Worm (Caenorhabditis elegans) whole organism, mixed stage, embryonic: ENCODE results near the gene srab-23.

ENCODE experiments used
- elt-1 ChIP-seq: sonication (generic microtip); optimal IDR thresholded peaks from 2 replicates; lab custom pipeline; 2017; ENCODE audit warnings: missing genetic modification characterization, mild to moderate bottlenecking, missing compliant biosample characterization, antibody characterized with exemption, moderate library complexity, borderline replicate concordance; ENCODE audit not compliant: insufficient read depth
- lin-13 ChIP-seq: fragments of 150-350 bp; optimal IDR thresholded peaks from 2 replicates; lab custom pipeline; 2014; ENCODE audit warnings: missing biosample characterization, missing genetic modification characterization
- mep-1 ChIP-seq: fragments of 150-350 bp; optimal IDR thresholded peaks from 2 replicates; lab custom pipeline; 2017; ENCODE audit warnings: missing biosample characterization, missing genetic modification reagents, missing genetic modification characterization, inconsistent platforms
- nhr-12 ChIP-seq: fragments of 150-350 bp; optimal IDR thresholded peaks from 2 replicates; lab custom pipeline; 2014; ENCODE audit warnings: missing biosample characterization, missing genetic modification characterization
- nhr-2 ChIP-seq: fragments of 150-350 bp; optimal IDR thresholded peaks from 2 replicates; lab custom pipeline; 2014; ENCODE audit warnings: missing biosample characterization, missing genetic modification characterization
- nhr-237 ChIP-seq: fragments of 150-350 bp; optimal IDR thresholded peaks from 2 replicates; lab custom pipeline; 2014; ENCODE audit warnings: missing biosample characterization, missing genetic modification characterization
- nhr-28 ChIP-seq: fragments of 150-350 bp; optimal IDR thresholded peaks from 2 replicates; lab custom pipeline; 2014; ENCODE audit warnings: missing biosample characterization, missing genetic modification characterization
- nhr-76 ChIP-seq: sonication (generic microtip); optimal IDR thresholded peaks from 2 replicates; lab custom pipeline; 2017; ENCODE audit warnings: missing biosample characterization, missing genetic modification characterization
- pha-4 ChIP-seq: fragments of 150-350 bp; optimal IDR thresholded peaks from 2 replicates; lab custom pipeline; 2018; ENCODE audit warnings: missing biosample characterization, missing genetic modification reagents, missing genetic modification characterization
- snpc-4 ChIP-seq: fragments of 150-350 bp; optimal IDR thresholded peaks from 2 replicates; lab custom pipeline; 2014; ENCODE audit warnings: missing biosample characterization, missing genetic modification characterization
- unc-120 ChIP-seq: sonication (generic microtip); optimal IDR thresholded peaks from 2 replicates; lab custom pipeline; 2017; ENCODE audit warnings: missing genetic modification characterization, missing compliant biosample characterization; ENCODE audit not compliant: poor library complexity, severe bottlenecking
- unc-62 ChIP-seq: fragments of 150-350 bp; optimal IDR thresholded peaks from 2 replicates; lab custom pipeline; 2014; ENCODE audit warnings: missing biosample characterization, missing genetic modification reagents, missing genetic modification characterization
- ztf-11 ChIP-seq: fragments of 150-350 bp; optimal IDR thresholded peaks from 2 replicates; lab custom pipeline; 2014; ENCODE audit warnings: missing biosample characterization, missing genetic modification characterization

DNA sequence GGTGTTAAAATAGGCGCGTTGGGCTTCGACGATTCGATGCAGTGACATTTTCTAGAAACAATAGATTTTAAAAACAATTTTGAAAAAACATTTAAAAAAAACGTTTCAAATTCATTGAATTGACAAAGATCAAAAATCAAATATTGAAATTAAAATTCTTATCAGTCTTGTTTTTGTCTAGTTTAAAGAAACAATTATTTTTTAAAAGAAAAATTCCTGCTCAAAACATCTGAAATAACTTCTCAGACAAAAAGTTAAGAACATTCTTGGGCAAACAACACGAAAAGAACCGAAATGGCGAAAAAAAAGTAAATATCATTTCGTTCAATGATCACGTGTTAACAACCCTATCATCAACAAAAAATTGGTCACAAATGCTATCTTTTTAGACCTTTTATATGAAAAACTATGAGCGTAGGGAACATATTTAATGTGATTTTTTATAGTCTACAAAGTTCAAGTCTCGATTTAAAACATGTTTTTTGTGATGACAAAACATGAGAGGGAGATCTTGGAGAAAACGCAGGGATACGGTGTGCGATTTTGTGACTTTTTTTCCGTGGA, 35.8 kb downstream of the srab-23 start, which contains the start of gene alh-5:
- TF ChIP-seq nhr-76 (tag; lab: Kevin White, UChicago) (no peak), nhr-237 (tag; lab: Kevin White, UChicago) (no peak), mep-1 (no peak), nhr-28 (tag; lab: Kevin White, UChicago) (no peak), elt-1 (tag; lab: Kevin White, UChicago) (no peak), nhr-12 (tag; lab: Kevin White, UChicago) (no peak), lin-13 (tag; lab: Kevin White, UChicago) (no peak), unc-120 (no peak), ztf-11 (no peak), unc-62 (no peak), pha-4 (tag; lab: Kevin White, UChicago) (no peak), nhr-2 (tag; lab: Kevin White, UChicago) (no peak), snpc-4 (tag; lab: Kevin White, UChicago) (no peak)
